Fruit fly (Drosophila melanogaster): ENCODE data around the gene Tom20.
A peak's percentile ranks its signal among the peaks of the same experiment; 100 is the strongest.

The Tom20 gene

DNA sequence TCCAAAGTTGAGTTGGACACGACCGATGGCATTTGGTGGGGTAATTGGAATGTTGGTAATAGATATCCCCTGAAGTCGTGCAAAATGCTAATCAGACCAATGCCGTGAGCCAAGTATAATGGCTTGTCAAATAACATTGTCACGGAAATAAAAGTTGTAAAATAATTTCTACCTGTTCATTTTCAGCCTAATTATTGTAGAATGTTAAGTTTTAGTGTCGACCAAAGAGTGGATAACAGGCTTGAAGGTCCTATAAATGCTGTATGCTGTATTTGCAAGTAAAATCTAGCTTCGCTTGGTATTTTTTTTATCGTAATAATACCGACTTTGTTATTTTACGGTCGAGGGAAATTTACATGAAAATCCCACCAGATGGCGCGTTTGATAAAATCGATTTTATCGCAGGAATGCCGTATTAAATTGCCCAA is 4.0 kb downstream of the Tom20 start (continued):
- TF ChIP-seq cato (GFP tag; optimal IDR thresholded peaks at IDR 0.05; ENCODE audit: borderline replicate concordance), result no peak
- TF ChIP-seq sr (GFP tag; IDR thresholded peaks at IDR 0.05), result no peak
- no peak for TF ChIP-seq CG31365 (tag; optimal IDR thresholded peaks at IDR 0.05)
- TF ChIP-seq tap (tag; optimal IDR thresholded peaks at IDR 0.05), result peak; percentile 9
- TF ChIP-seq gsb-n (tag; optimal IDR thresholded peaks at IDR 0.05), result peak; percentile 46
- TF ChIP-seq NfI (GFP tag; optimal IDR thresholded peaks at IDR 0.05), result peak; percentile 12
- TF ChIP-seq kni (GFP tag; optimal IDR thresholded peaks at IDR 0.05), result peak; percentile 55
- no peak for TF ChIP-seq CG16863 (GFP tag; optimal IDR thresholded peaks at IDR 0.05)
- TF ChIP-seq CG2116 (GFP tag; optimal IDR thresholded peaks at IDR 0.05), result peak; percentile 25
- no peak for TF ChIP-seq CG7839 (tag; optimal IDR thresholded peaks at IDR 0.05)
- TF ChIP-seq croc (GFP tag; conservative IDR thresholded peaks at IDR 0.05), result no peak
- TF ChIP-seq Xrp1 (GFP tag; IDR thresholded peaks at IDR 0.05), result peak; percentile 30; the same call in 1 of the 2 replicates
- no peak for TF ChIP-seq CG18599 (GFP tag; optimal IDR thresholded peaks at IDR 0.05)
- peak; percentile 22 for TF ChIP-seq CG7987 (GFP tag; optimal IDR thresholded peaks at IDR 0.05)
- peak; percentile 60; the same call in 3 of the 4 replicates for TF ChIP-seq Dll (GFP tag; IDR thresholded peaks at IDR 0.05; ENCODE audit: partially characterized antibody)
- TF ChIP-seq sqz (GFP tag; optimal IDR thresholded peaks at IDR 0.05), result peak; percentile 6
- TF ChIP-seq br (optimal IDR thresholded peaks at IDR 0.05), result no peak
- no peak for TF ChIP-seq CG15601 (tag; optimal IDR thresholded peaks at IDR 0.05)
- TF ChIP-seq otp (GFP tag; IDR thresholded peaks at IDR 0.05), result no peak
- TF ChIP-seq CG4707 (GFP tag; optimal IDR thresholded peaks at IDR 0.05), result peak; percentile 31
- TF ChIP-seq MESR4 (GFP tag; optimal IDR thresholded peaks at IDR 0.05), result no peak
- no peak for TF ChIP-seq ash1 (GFP tag; optimal IDR thresholded peaks at IDR 0.05)
- TF ChIP-seq CG3163 (GFP tag; optimal IDR thresholded peaks at IDR 0.05), result no peak
- no peak for TF ChIP-seq CG4730 (GFP tag; IDR thresholded peaks at IDR 0.05)
- TF ChIP-seq bowl (GFP tag; IDR thresholded peaks at IDR 0.05), result no peak
- TF ChIP-seq Spps (tag; optimal IDR thresholded peaks at IDR 0.05), result peak; percentile 4
- peak; percentile 61 for TF ChIP-seq CG17829 (tag; optimal IDR thresholded peaks at IDR 0.05)
- TF ChIP-seq ewg (GFP tag; optimal IDR thresholded peaks at IDR 0.05), result no peak
- peak; percentile 62; the same call in 1 of the 3 replicates for TF ChIP-seq CG16813 (GFP tag; IDR thresholded peaks at IDR 0.05; ENCODE audit: partially characterized antibody)
- TF ChIP-seq CG8388 (GFP tag; optimal IDR thresholded peaks at IDR 0.05), result no peak
- no peak for TF ChIP-seq ac (GFP tag; optimal IDR thresholded peaks at IDR 0.05)
- TF ChIP-seq CG9817 (tag; optimal IDR thresholded peaks at IDR 0.05), result no peak
- TF ChIP-seq CG14710 (tag; optimal IDR thresholded peaks at IDR 0.05), result peak; percentile 50
- peak; percentile 16 for TF ChIP-seq twi (tag; optimal IDR thresholded peaks at IDR 0.05)
- TF ChIP-seq BEAF-32 (GFP tag; optimal IDR thresholded peaks at IDR 0.05), result peak; percentile 62
- TF ChIP-seq HLHmδ (GFP tag; optimal IDR thresholded peaks at IDR 0.05), result no peak
- TF ChIP-seq CG12391 (tag; optimal IDR thresholded peaks at IDR 0.05), result peak; percentile 31
- no peak for TF ChIP-seq CG4328 (GFP tag; optimal IDR thresholded peaks at IDR 0.05)
- TF ChIP-seq Dp (GFP tag; optimal IDR thresholded peaks at IDR 0.05), result peak; percentile 4
- TF ChIP-seq Ets65A (GFP tag), result no peak
- TF ChIP-seq onecut (GFP tag; IDR thresholded peaks at IDR 0.05), result peak; percentile 93
- 0 out of 2 replicates have a peak, but pooled peaks have one; percentile 47 for TF ChIP-seq CG42726 (GFP tag; IDR thresholded peaks at IDR 0.05; ENCODE audit: partially characterized antibody)
- TF ChIP-seq fd64A (GFP tag; optimal IDR thresholded peaks at IDR 0.05), result no peak
- no peak for TF ChIP-seq CG10654 (GFP tag; optimal IDR thresholded peaks at IDR 0.05)
- peak; percentile 56; the same call in 2 of the 3 replicates for TF ChIP-seq ci (GFP tag; IDR thresholded peaks at IDR 0.05)
- no peak for TF ChIP-seq gt (GFP tag; IDR thresholded peaks at IDR 0.05)
- TF ChIP-seq CG15696 (tag; optimal IDR thresholded peaks at IDR 0.05), result peak; percentile 30
- TF ChIP-seq jumu (GFP tag; optimal IDR thresholded peaks at IDR 0.05), result no peak
- TF ChIP-seq CG2712 (tag; optimal IDR thresholded peaks at IDR 0.05), result peak; percentile 60
- TF ChIP-seq Atf6 (GFP tag; IDR thresholded peaks at IDR 0.05), result no peak
